Fruit fly (Drosophila melanogaster): ENCODE results near the gene Ttc26.

The Ttc26 gene

DNA sequence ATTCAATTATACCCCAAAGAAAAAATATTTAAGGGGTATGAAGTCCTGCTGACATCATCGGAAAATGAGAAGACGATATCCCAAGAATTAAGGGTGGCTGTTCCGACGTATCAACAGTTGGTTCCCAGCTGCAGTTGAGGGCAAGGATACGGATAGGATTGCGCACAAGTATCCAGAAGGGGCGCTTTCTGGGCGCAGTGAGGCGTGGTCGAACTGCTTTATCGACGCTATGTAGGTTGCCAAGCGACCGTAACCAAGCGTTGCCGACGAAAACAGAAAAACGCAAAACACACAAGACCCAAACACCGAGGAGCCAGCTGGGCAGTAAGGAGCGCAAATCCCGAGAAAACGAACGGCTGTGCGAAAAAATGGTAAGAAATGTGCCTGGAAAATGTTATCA is at the start of gene Ttc26:
TSS of gene Ttc26 (plus strand) at position 289 of the 400 bp plus-strand sequence.
- TF ChIP-seq dac (GFP tag; optimal IDR thresholded peaks at IDR 0.05): no peak
- TF ChIP-seq fd59A (GFP tag; optimal IDR thresholded peaks at IDR 0.05): no peak
- no peak for TF ChIP-seq CG11294 (GFP tag; IDR thresholded peaks at IDR 0.05)
- TF ChIP-seq cyc (GFP tag; optimal IDR thresholded peaks at IDR 0.05): no peak
- TF ChIP-seq fd85E (GFP tag; optimal IDR thresholded peaks at IDR 0.05): no peak
- no peak for TF ChIP-seq CG31627 (GFP tag; optimal IDR thresholded peaks at IDR 0.05)
- TF ChIP-seq Eip75B (GFP tag; optimal IDR thresholded peaks at IDR 0.05): no peak
- TF ChIP-seq CG10669 (GFP tag; optimal IDR thresholded peaks at IDR 0.05): no peak
- TF ChIP-seq Sox102F (GFP tag; optimal IDR thresholded peaks at IDR 0.05): no peak
- no peak for TF ChIP-seq CG1621 (tag; optimal IDR thresholded peaks at IDR 0.05)
- no peak for TF ChIP-seq CG10631 (GFP tag; optimal IDR thresholded peaks at IDR 0.05)
- no peak for TF ChIP-seq CG6276 (GFP tag; optimal IDR thresholded peaks at IDR 0.05)
- no peak for TF ChIP-seq OdsH (GFP tag; optimal IDR thresholded peaks at IDR 0.05)
- TF ChIP-seq CG6163 (GFP tag; IDR thresholded peaks at IDR 0.05): no peak
- TF ChIP-seq fkh (GFP tag; optimal IDR thresholded peaks at IDR 0.05): no peak

DNA sequence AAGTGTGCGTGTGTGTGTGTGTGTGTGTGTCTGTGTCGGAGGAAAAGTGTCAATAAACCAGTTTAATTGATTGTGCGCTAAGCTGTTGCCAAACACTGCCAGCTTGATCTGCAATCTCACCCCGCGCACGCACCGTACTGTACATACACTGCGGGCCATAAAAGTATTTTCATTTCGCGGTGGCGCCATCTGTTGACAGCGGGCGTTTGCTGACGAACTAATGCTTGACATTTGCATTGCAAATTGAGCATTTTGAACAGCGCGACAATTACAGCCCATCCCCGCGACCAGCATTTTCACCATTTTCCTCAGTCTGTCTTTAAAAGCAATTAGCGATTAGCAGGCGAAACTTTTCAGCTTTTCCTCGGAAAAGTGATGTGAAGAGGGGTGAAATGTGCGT is 43.6 kb upstream of the Ttc26 start:
- TF ChIP-seq lz (GFP tag; optimal IDR thresholded peaks at IDR 0.05) (no peak), Blimp-1 (GFP tag; optimal IDR thresholded peaks at IDR 0.05) (no peak), CG6854 (GFP tag; optimal IDR thresholded peaks at IDR 0.05) (no peak), ss (GFP tag; optimal IDR thresholded peaks at IDR 0.05) (no peak), CG10669 (GFP tag; optimal IDR thresholded peaks at IDR 0.05) (no peak), Ets21C (GFP tag; optimal IDR thresholded peaks at IDR 0.05) (no peak), Ets96B (tag; optimal IDR thresholded peaks at IDR 0.05) (no peak), salr (GFP tag; optimal IDR thresholded peaks at IDR 0.05) (no peak), CG11294 (GFP tag; IDR thresholded peaks at IDR 0.05) (no peak), CG10631 (GFP tag; optimal IDR thresholded peaks at IDR 0.05) (no peak), pdm3 (GFP tag; optimal IDR thresholded peaks at IDR 0.05) (no peak)

DNA sequence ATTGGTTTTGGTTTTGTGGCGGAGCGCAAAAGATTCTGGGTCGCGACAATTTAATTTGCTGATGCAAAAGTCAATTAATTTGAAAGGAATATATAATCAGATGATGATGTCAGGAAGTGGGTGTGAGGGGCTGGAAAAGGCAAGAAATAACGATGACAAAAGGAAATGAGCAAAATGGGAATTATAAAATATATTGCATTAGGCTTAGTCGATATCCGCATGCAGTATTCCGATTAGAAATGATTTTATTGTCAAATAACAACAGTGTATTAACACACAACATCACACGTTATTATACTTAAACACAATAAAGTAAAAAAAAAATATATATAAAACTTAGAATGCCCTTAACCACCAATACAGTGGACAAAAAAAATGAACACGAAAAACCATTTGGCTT is 42.8 kb upstream of the Ttc26 start, which contains the start of gene CG34274:
TSS of gene CG34274 (plus strand) at position 301 of the 400 bp plus-strand sequence.
- TF ChIP-seq eg (GFP tag; IDR thresholded peaks at IDR 0.05) (no peak), fd59A (GFP tag; optimal IDR thresholded peaks at IDR 0.05) (no peak), Hr4 (GFP tag; optimal IDR thresholded peaks at IDR 0.05) (no peak), Ets21C (GFP tag; optimal IDR thresholded peaks at IDR 0.05) (no peak), Blimp-1 (GFP tag; optimal IDR thresholded peaks at IDR 0.05) (no peak), esn (GFP tag; optimal IDR thresholded peaks at IDR 0.05) (no peak), CG9139 (GFP tag; optimal IDR thresholded peaks at IDR 0.05) (no peak), Hr39 (GFP tag; optimal IDR thresholded peaks at IDR 0.05) (no peak), CG31627 (GFP tag; optimal IDR thresholded peaks at IDR 0.05) (no peak), CG7368 (GFP tag; optimal IDR thresholded peaks at IDR 0.05) (no peak), Sox14 (GFP tag; optimal IDR thresholded peaks at IDR 0.05) (no peak), CG11902 (GFP tag; optimal IDR thresholded peaks at IDR 0.05) (no peak), cyc (GFP tag; optimal IDR thresholded peaks at IDR 0.05) (no peak)

DNA sequence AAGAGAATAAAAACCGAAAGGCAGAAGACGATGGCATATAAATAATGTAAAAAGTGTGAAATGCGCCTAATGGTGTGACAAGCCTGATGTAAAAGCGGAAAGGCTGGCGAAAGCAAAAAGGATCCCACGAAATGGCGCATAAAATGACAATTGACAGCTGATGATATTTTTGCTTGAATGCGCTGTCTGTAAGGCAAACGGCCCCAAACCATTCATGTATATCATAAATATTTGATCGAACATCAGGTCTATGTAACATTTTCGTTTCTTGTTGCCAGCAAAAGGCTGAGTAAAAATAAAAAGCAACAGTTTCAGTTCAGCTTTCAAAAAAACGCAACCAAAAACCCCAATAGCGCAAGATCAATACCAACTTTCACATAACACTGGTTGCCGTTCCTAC is 29.9 kb upstream of the Ttc26 start, which contains the start of gene CG4520:
TSS of gene CG4520 (plus strand) at position 301 of the 400 bp plus-strand sequence.
- no peak for TF ChIP-seq OdsH (GFP tag; optimal IDR thresholded peaks at IDR 0.05)
- TF ChIP-seq Hr39 (GFP tag; optimal IDR thresholded peaks at IDR 0.05): no peak
- no peak for TF ChIP-seq CG15336 (GFP tag; IDR thresholded peaks at IDR 0.05)
- TF ChIP-seq achi (GFP tag; optimal IDR thresholded peaks at IDR 0.05): no peak
- no peak for TF ChIP-seq pdm3 (GFP tag; optimal IDR thresholded peaks at IDR 0.05)
- no peak for TF ChIP-seq CG6854 (GFP tag; optimal IDR thresholded peaks at IDR 0.05)
- TF ChIP-seq acj6 (GFP tag; optimal IDR thresholded peaks at IDR 0.05): no peak
- no peak for TF ChIP-seq CG3032 (tag; optimal IDR thresholded peaks at IDR 0.05)
- no peak for TF ChIP-seq net (GFP tag; optimal IDR thresholded peaks at IDR 0.05)
- no peak for TF ChIP-seq CG6163 (GFP tag; IDR thresholded peaks at IDR 0.05)
- TF ChIP-seq Gug (GFP tag; IDR thresholded peaks at IDR 0.05): no peak
- no peak for TF ChIP-seq Blimp-1 (GFP tag; optimal IDR thresholded peaks at IDR 0.05)
- TF ChIP-seq CG10669 (GFP tag; optimal IDR thresholded peaks at IDR 0.05): no peak
- no peak for TF ChIP-seq vri (GFP tag; optimal IDR thresholded peaks at IDR 0.05)
- TF ChIP-seq CG1621 (tag; optimal IDR thresholded peaks at IDR 0.05): no peak
- no peak for TF ChIP-seq Eip93F (GFP tag; optimal IDR thresholded peaks at IDR 0.05)

Measured in whole organism, prepupa.